Worm (Caenorhabditis elegans): ENCODE measurements around the gene F40C5.1.

- no peak for TF ChIP-seq ama-1 (optimal IDR thresholded peaks at IDR 0.05)
- no peak for TF ChIP-seq nhr-12 (tag; optimal IDR thresholded peaks at IDR 0.05)
- no peak for TF ChIP-seq ceh-16 (tag; optimal IDR thresholded peaks at IDR 0.05)
- TF ChIP-seq lin-13 (GFP tag; optimal IDR thresholded peaks at IDR 0.05): no peak
- no peak for TF ChIP-seq nhr-6 (tag; optimal IDR thresholded peaks at IDR 0.05)
- TF ChIP-seq lin-39 (tag; optimal IDR thresholded peaks at IDR 0.05): no peak
- TF ChIP-seq lsy-2 (tag; optimal IDR thresholded peaks at IDR 0.05): no peak
- no peak for TF ChIP-seq nhr-25 (tag; optimal IDR thresholded peaks at IDR 0.05)
- TF ChIP-seq elt-3 (tag; optimal IDR thresholded peaks at IDR 0.05): no peak
- TF ChIP-seq peb-1 (tag; optimal IDR thresholded peaks at IDR 0.05): no peak
Measured at ce11 chrV:3582086-3582485, 9.6 kb downstream of the F40C5.1 start.

All from whole organism, L2 larva.